Worm (Caenorhabditis elegans): Measurements from ENCODE around the gene coq-5.
A peak's percentile ranks its signal among the peaks of the same experiment; 100 is the strongest.

coq-5 gene

DNA sequence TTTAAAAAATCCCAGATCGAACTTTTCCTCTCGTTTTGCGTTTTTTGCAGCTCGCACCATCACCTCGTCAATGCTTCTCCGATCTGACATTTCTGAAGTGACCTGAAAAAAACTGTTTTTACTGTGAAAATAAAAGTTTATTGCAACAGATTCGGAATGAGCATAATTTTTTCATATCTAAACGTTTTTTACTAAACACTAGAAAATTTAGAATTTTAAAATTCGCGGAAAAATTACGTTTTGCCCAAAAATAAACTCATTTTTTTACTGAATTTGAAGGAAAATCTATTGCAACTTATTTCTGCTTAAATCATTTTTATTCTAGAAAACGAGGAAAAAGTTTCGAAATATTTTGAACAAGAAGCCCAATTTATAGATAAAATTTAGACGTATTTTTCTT, 24.6 kb upstream of the coq-5 start, which contains the start of gene ZK688.9:
Gene ZK688.9, minus strand, starts transcription at position 101 of the 400 bp plus-strand sequence.
- TF ChIP-seq hlh-17 (GFP tag; optimal IDR thresholded peaks at IDR 0.05; ENCODE audit: borderline replicate concordance) (no peak), mef-2 (tag; optimal IDR thresholded peaks at IDR 0.05) (no peak), lir-3 (tag; optimal IDR thresholded peaks at IDR 0.05; ENCODE audit: poor library complexity) (no peak), elt-3 (tag; optimal IDR thresholded peaks at IDR 0.05) (no peak), ceh-88 (GFP tag; IDR thresholded peaks at IDR 0.05) (no peak), lin-13 (GFP tag; optimal IDR thresholded peaks at IDR 0.05) (no peak), vab-15 (tag; optimal IDR thresholded peaks at IDR 0.05) (no peak), nhr-237 (tag; optimal IDR thresholded peaks at IDR 0.05) (no peak), lin-39 (tag; optimal IDR thresholded peaks at IDR 0.05) (no peak), snu-23 (GFP tag; optimal IDR thresholded peaks at IDR 0.05) (no peak), pax-3 (tag; optimal IDR thresholded peaks at IDR 0.05) (no peak), swsn-7 (tag; optimal IDR thresholded peaks at IDR 0.05) (no peak), irx-1 (tag; optimal IDR thresholded peaks at IDR 0.05) (no peak), hlh-4 (tag; optimal IDR thresholded peaks at IDR 0.05) (no peak), tbx-2 (tag; optimal IDR thresholded peaks at IDR 0.05) (no peak), C04F5.9 (tag; optimal IDR thresholded peaks at IDR 0.05) (no peak), nhr-19 (GFP tag; conservative IDR thresholded peaks at IDR 0.05) (no peak), lin-35 (GFP tag; optimal IDR thresholded peaks at IDR 0.05) (no peak), aha-1 (tag; optimal IDR thresholded peaks at IDR 0.05) (no peak)

DNA sequence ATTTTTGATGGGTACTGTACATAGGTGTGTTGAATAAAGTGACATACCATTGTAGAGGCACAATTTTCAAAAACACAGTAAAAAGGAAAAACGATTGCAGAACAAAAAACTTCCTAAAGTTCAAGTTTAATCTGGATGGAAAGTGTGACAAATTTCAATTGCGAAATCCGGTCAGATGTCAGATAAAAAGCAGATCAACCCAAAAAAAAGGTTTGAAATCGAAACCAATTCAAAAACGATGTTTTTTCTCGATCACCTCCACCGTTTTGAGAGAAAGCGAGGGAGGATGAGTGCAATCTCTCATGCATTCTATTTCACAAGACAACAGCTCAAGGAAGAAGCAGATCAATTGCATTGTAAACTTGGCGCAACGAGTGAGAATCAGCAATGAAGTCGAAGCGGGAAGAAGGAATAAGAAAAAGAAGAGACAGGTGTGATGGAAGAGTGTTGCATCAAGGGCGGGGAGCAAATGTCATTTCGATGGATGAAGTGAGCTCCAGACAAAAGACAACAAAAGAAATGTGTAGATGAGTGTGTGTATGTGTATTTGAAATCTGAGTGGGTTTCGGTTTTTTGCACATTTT, 22.0 kb upstream of the coq-5 start:
- TF ChIP-seq nhr-11 (tag; optimal IDR thresholded peaks at IDR 0.05) (no peak), ceh-88 (GFP tag; IDR thresholded peaks at IDR 0.05) (no peak), egl-27 (tag; optimal IDR thresholded peaks at IDR 0.05) (no peak), hlh-4 (tag; optimal IDR thresholded peaks at IDR 0.05) (no peak), nhr-12 (tag; optimal IDR thresholded peaks at IDR 0.05) (no peak), lin-39 (tag; optimal IDR thresholded peaks at IDR 0.05) (no peak), nhr-28 (tag; optimal IDR thresholded peaks at IDR 0.05) (no peak), lin-13 (GFP tag; optimal IDR thresholded peaks at IDR 0.05) (no peak), fkh-10 (GFP tag; optimal IDR thresholded peaks at IDR 0.05) (no peak), ztf-4 (tag; optimal IDR thresholded peaks at IDR 0.05) (no peak), ama-1 (optimal IDR thresholded peaks at IDR 0.05) (no peak), unc-130 (tag; optimal IDR thresholded peaks at IDR 0.05) (peak; percentile 21), swsn-7 (tag; optimal IDR thresholded peaks at IDR 0.05) (no peak), unc-86 (tag; optimal IDR thresholded peaks at IDR 0.05) (no peak), egl-13 (tag; optimal IDR thresholded peaks at IDR 0.05) (no peak), dpl-1 (GFP tag; optimal IDR thresholded peaks at IDR 0.05) (no peak), efl-1 (optimal IDR thresholded peaks at IDR 0.05) (no peak), efl-1 (GFP tag; optimal IDR thresholded peaks at IDR 0.05 in 1 of 2) (peak in 1 of 2 experiments; percentile 61), mdl-1 (tag; optimal IDR thresholded peaks at IDR 0.05) (no peak), rnt-1 (tag; optimal IDR thresholded peaks at IDR 0.05) (peak; percentile 53), snpc-4 (tag; optimal IDR thresholded peaks at IDR 0.05) (no peak), lsy-2 (tag; optimal IDR thresholded peaks at IDR 0.05) (peak in 1 of 2 experiments; percentile 54), mab-9 (GFP tag; IDR thresholded peaks at IDR 0.05) (no peak), ztf-11 (tag; optimal IDR thresholded peaks at IDR 0.05) (no peak), sup-37 (GFP tag; optimal IDR thresholded peaks at IDR 0.05) (no peak), hlh-17 (GFP tag; optimal IDR thresholded peaks at IDR 0.05; ENCODE audit: borderline replicate concordance) (no peak), Y116A8C.19 (tag; optimal IDR thresholded peaks at IDR 0.05; ENCODE audit: borderline replicate concordance) (no peak), ceh-90 (tag; optimal IDR thresholded peaks at IDR 0.05) (no peak), jun-1 (tag; optimal IDR thresholded peaks at IDR 0.05) (no peak), blmp-1 (tag; optimal IDR thresholded peaks at IDR 0.05) (no peak), nhr-237 (tag; optimal IDR thresholded peaks at IDR 0.05) (no peak), lin-14 (GFP tag; optimal IDR thresholded peaks at IDR 0.05) (peak; percentile 78), ces-1 (GFP tag; optimal IDR thresholded peaks at IDR 0.05) (no peak), nhr-20 (tag; optimal IDR thresholded peaks at IDR 0.05) (peak; percentile 27), nhr-85 (tag) (no peak), nhr-19 (GFP tag; conservative IDR thresholded peaks at IDR 0.05) (peak; percentile 10; the same call in 1 of the 2 replicates), grh-1 (GFP tag; IDR thresholded peaks at IDR 0.05) (no peak), aly-2 (tag; optimal IDR thresholded peaks at IDR 0.05) (no peak), pax-3 (tag; optimal IDR thresholded peaks at IDR 0.05) (no peak), dsc-1 (tag; optimal IDR thresholded peaks at IDR 0.05) (peak; percentile 50), snu-23 (GFP tag; optimal IDR thresholded peaks at IDR 0.05) (peak; percentile 20)

Data from whole organism, L1 larva.